Fruit fly (Drosophila melanogaster) whole organism, embryonic: Measurements from ENCODE around the gene Mkp3.

ENCODE experiments used
- Asciz ChIP-seq: fragments of 200-800 bp; sonication (Bioruptor generic); optimal IDR thresholded peaks from 2 replicates; lab custom pipeline; 2017; ENCODE audit warnings: missing biosample characterization, mild to moderate bottlenecking, missing genetic modification characterization, missing genetic modification reagents
- Atf6 ChIP-seq: fragments of 200-800 bp; sonication (Bioruptor generic); IDR thresholded peaks from 2 replicates; pipeline ENCODE4 v1.3.6; 2022; ENCODE audit warnings: missing biosample characterization, missing genetic modification characterization
- CG1024 ChIP-seq: fragments of 200-800 bp; sonication (Bioruptor generic); IDR thresholded peaks from 2 replicates; pipeline ENCODE4 v1.3.6; 2022; ENCODE audit warnings: missing biosample characterization, missing genetic modification characterization
- CG10959 ChIP-seq: fragments of 200-800 bp; sonication (Bioruptor generic); IDR thresholded peaks from 2 replicates; pipeline ENCODE4 v1.3.6; 2022; ENCODE audit warnings: missing biosample characterization, missing genetic modification characterization
- CG11504 ChIP-seq: fragments of 200-800 bp; sonication (Bioruptor generic); optimal IDR thresholded peaks from 3 replicates; lab custom pipeline; 2019; ENCODE audit warnings: missing biosample characterization, mild to moderate bottlenecking, missing genetic modification characterization, moderate library complexity
- CG12659 ChIP-seq: fragments of 200-800 bp; sonication (Bioruptor generic); optimal IDR thresholded peaks from 3 replicates; lab custom pipeline; 2017; ENCODE audit warnings: mild to moderate bottlenecking, missing biosample characterization, missing genetic modification reagents, missing genetic modification characterization
- CG2120 ChIP-seq: fragments of 200-800 bp; sonication (Bioruptor generic); optimal IDR thresholded peaks from 3 replicates; lab custom pipeline; 2016; ENCODE audit warnings: missing biosample characterization, missing genetic modification characterization
- CG2889 ChIP-seq: fragments of 200-800 bp; sonication (Bioruptor generic); IDR thresholded peaks from 3 replicates; pipeline ENCODE4 v1.3.6; 2022; ENCODE audit warnings: missing biosample characterization, missing genetic modification characterization
- CG30431 ChIP-seq: fragments of 200-800 bp; sonication (Bioruptor generic); optimal IDR thresholded peaks from 2 replicates; lab custom pipeline; 2017; ENCODE audit warnings: missing biosample characterization, missing genetic modification characterization
- CG3163 ChIP-seq: fragments of 200-800 bp; sonication (Bioruptor generic); optimal IDR thresholded peaks from 3 replicates; lab custom pipeline; 2016; ENCODE audit warnings: missing biosample characterization, missing genetic modification characterization
- CG5953 ChIP-seq: fragments of 200-800 bp; sonication (Bioruptor generic); IDR thresholded peaks from 2 replicates; pipeline ENCODE4 v1.3.6; 2022; ENCODE audit warnings: missing biosample characterization, missing genetic modification characterization
- CG7928 ChIP-seq: fragments of 200-800 bp; sonication (Bioruptor generic); optimal IDR thresholded peaks from 2 replicates; lab custom pipeline; 2017; ENCODE audit warnings: missing biosample characterization, mild to moderate bottlenecking, missing genetic modification characterization
- CG8359 ChIP-seq: fragments of 200-800 bp; sonication (Bioruptor generic); optimal IDR thresholded peaks from 2 replicates; lab custom pipeline; 2017; ENCODE audit warnings: missing biosample characterization, mild to moderate bottlenecking, missing genetic modification characterization, borderline replicate concordance
- CG9437 ChIP-seq: fragments of 200-800 bp; sonication (Bioruptor generic); optimal IDR thresholded peaks from 2 replicates; lab custom pipeline; 2018; ENCODE audit warnings: missing biosample characterization, mild to moderate bottlenecking, missing genetic modification characterization
- CoRest ChIP-seq: fragments of 200-800 bp; sonication (Bioruptor generic); optimal IDR thresholded peaks from 3 replicates; lab custom pipeline; 2018; ENCODE audit warnings: missing biosample characterization, mild to moderate bottlenecking, missing genetic modification characterization, moderate library complexity
- Dip2 ChIP-seq: fragments of 200-800 bp; sonication (Bioruptor generic); IDR thresholded peaks from 2 replicates; pipeline ENCODE4 v1.3.6; 2022; ENCODE audit warnings: missing biosample characterization, missing genetic modification characterization
- Drgx ChIP-seq: fragments of 200-800 bp; sonication (Bioruptor generic); IDR thresholded peaks from 2 replicates; pipeline ENCODE4 v1.3.6; 2022; ENCODE audit warnings: missing biosample characterization, missing genetic modification characterization
- Hr51 ChIP-seq, 2 experiments: fragments of 200-800 bp; sonication (Bioruptor generic); optimal IDR thresholded peaks; 2 replicates in 1 of 2; 3 replicates in 1 of 2; lab custom pipeline; 2016 to 2018; ENCODE audit warnings: missing biosample characterization in 2 of 2, missing genetic modification characterization in 2 of 2, mild to moderate bottlenecking in 1 of 2, moderate library complexity in 1 of 2
- Max ChIP-seq: fragments of 200-800 bp; sonication (Bioruptor generic); optimal IDR thresholded peaks from 2 replicates; lab custom pipeline; 2016; ENCODE audit warnings: missing biosample characterization, mild to moderate bottlenecking, missing genetic modification characterization
- Myb ChIP-seq: fragments of 200-800 bp; sonication (Bioruptor generic); optimal IDR thresholded peaks from 2 replicates; lab custom pipeline; 2016; ENCODE audit warnings: missing biosample characterization, missing genetic modification characterization
- Scr ChIP-seq: fragments of 200-800 bp; sonication (Bioruptor generic); IDR thresholded peaks from 2 replicates; pipeline ENCODE4 v1.3.6; 2022; ENCODE audit warnings: missing biosample characterization, missing genetic modification characterization; ENCODE audit not compliant: partially characterized antibody
- Side ChIP-seq: fragments of 200-800 bp; sonication (Bioruptor generic); optimal IDR thresholded peaks from 2 replicates; lab custom pipeline; 2016; ENCODE audit warnings: missing biosample characterization, missing genetic modification characterization
- Sin3A ChIP-seq: fragments of >200 bp; optimal IDR thresholded peaks from 2 replicates; lab custom pipeline; 2018
- TFAM ChIP-seq: fragments of 200-800 bp; sonication (Bioruptor generic); optimal IDR thresholded peaks from 2 replicates; lab custom pipeline; 2017; ENCODE audit warnings: missing biosample characterization, missing genetic modification characterization, inconsistent platforms
- YL-1 ChIP-seq: fragments of 200-800 bp; sonication (Bioruptor generic); optimal IDR thresholded peaks from 3 replicates; lab custom pipeline; 2017; ENCODE audit warnings: missing biosample characterization, mild to moderate bottlenecking, missing genetic modification characterization
- abd-A ChIP-seq: fragments of 200-800 bp; sonication (Bioruptor generic); optimal IDR thresholded peaks from 3 replicates; lab custom pipeline; 2019; ENCODE audit warnings: missing biosample characterization, mild to moderate bottlenecking, missing genetic modification characterization, moderate library complexity
- amos ChIP-seq: fragments of 200-800 bp; sonication (Bioruptor generic); IDR thresholded peaks from 2 replicates; pipeline ENCODE4 v1.3.6; 2022; ENCODE audit warnings: missing biosample characterization, missing genetic modification characterization; ENCODE audit not compliant: partially characterized antibody
- ato ChIP-seq: fragments of 200-800 bp; sonication (Bioruptor generic); IDR thresholded peaks from 2 replicates; pipeline ENCODE4 v1.3.6; 2022; ENCODE audit warnings: missing biosample characterization, missing genetic modification characterization; ENCODE audit not compliant: partially characterized antibody
- bigmax ChIP-seq: fragments of 200-800 bp; sonication (Bioruptor generic); optimal IDR thresholded peaks from 2 replicates; lab custom pipeline; 2018; ENCODE audit warnings: missing biosample characterization, mild to moderate bottlenecking, missing genetic modification characterization
- bowl ChIP-seq: fragments of 200-800 bp; sonication (Bioruptor generic); IDR thresholded peaks from 2 replicates; pipeline ENCODE4 v1.3.6; 2022; ENCODE audit warnings: missing biosample characterization, missing genetic modification characterization
- danr ChIP-seq: fragments of 200-800 bp; sonication (Bioruptor generic); IDR thresholded peaks from 2 replicates; pipeline ENCODE4 v1.3.6; 2022; ENCODE audit warnings: missing biosample characterization, missing genetic modification characterization
- dmrt11E ChIP-seq: fragments of 200-800 bp; sonication (Bioruptor generic); optimal IDR thresholded peaks from 3 replicates; lab custom pipeline; 2018; ENCODE audit warnings: missing biosample characterization, mild to moderate bottlenecking, missing genetic modification characterization, moderate library complexity
- dmrt99B ChIP-seq: fragments of 200-800 bp; sonication (Bioruptor generic); optimal IDR thresholded peaks from 2 replicates; lab custom pipeline; 2018; ENCODE audit warnings: missing biosample characterization, mild to moderate bottlenecking, missing genetic modification characterization, moderate library complexity
- emc ChIP-seq: fragments of 200-800 bp; sonication (Bioruptor generic); optimal IDR thresholded peaks from 2 replicates; lab custom pipeline; 2016; ENCODE audit warnings: missing biosample characterization, missing genetic modification characterization
- grau ChIP-seq: fragments of 200-800 bp; optimal IDR thresholded peaks from 3 replicates; lab custom pipeline; 2019; ENCODE audit warnings: missing biosample characterization, mild to moderate bottlenecking, missing genetic modification characterization, moderate library complexity
- mam ChIP-seq: fragments of 200-800 bp; sonication (Bioruptor generic); optimal IDR thresholded peaks from 3 replicates; lab custom pipeline; 2016; ENCODE audit warnings: missing biosample characterization, missing genetic modification characterization
- mld ChIP-seq: fragments of 200-800 bp; sonication (Bioruptor generic); IDR thresholded peaks from 3 replicates; pipeline ENCODE4 v1.3.6; 2022; ENCODE audit warnings: missing biosample characterization, missing genetic modification characterization; ENCODE audit not compliant: partially characterized antibody
- oc ChIP-seq: fragments of 200-800 bp; sonication (Bioruptor generic); optimal IDR thresholded peaks from 2 replicates; lab custom pipeline; 2018; ENCODE audit warnings: missing biosample characterization, mild to moderate bottlenecking, missing genetic modification characterization, moderate library complexity
- pan ChIP-seq, 4 experiments: fragments of >200 bp in 3 of 4; fragments of 200-800 bp in 1 of 4; sonication (Bioruptor generic) in 1 of 4; optimal IDR thresholded peaks in 3 of 4; IDR thresholded peaks in 1 of 4; 2 replicates each; pipeline versions ENCODE4 v1.3.6 to Lab custom; 2017 to 2022; ENCODE audit warnings: missing biosample characterization in 2 of 4, missing genetic modification characterization in 2 of 4, mixed read lengths in 1 of 4
- pho ChIP-seq: fragments of 200-800 bp; sonication (Bioruptor generic); optimal IDR thresholded peaks from 2 replicates; lab custom pipeline; 2016; ENCODE audit warnings: missing biosample characterization, missing genetic modification characterization
- row ChIP-seq: fragments of 200-800 bp; sonication (Bioruptor generic); IDR thresholded peaks from 3 replicates; pipeline ENCODE4 v1.3.6; 2022; ENCODE audit warnings: missing biosample characterization, missing genetic modification characterization
- run ChIP-seq: fragments of 200-800 bp; sonication (Bioruptor generic); optimal IDR thresholded peaks from 3 replicates; lab custom pipeline; 2018; ENCODE audit warnings: missing biosample characterization, mild to moderate bottlenecking, missing genetic modification characterization
- scrt ChIP-seq: fragments of 200-800 bp; sonication (Bioruptor generic); optimal IDR thresholded peaks from 2 replicates; lab custom pipeline; 2018; ENCODE audit warnings: missing biosample characterization, mild to moderate bottlenecking, missing genetic modification characterization, moderate library complexity
- sens-2 ChIP-seq: fragments of 200-800 bp; sonication (Bioruptor generic); IDR thresholded peaks from 2 replicates; pipeline ENCODE4 v1.3.6; 2022; ENCODE audit warnings: missing biosample characterization, missing genetic modification characterization
- sisA ChIP-seq: fragments of 200-800 bp; sonication (Bioruptor generic); IDR thresholded peaks from 2 replicates; pipeline ENCODE4 v1.3.6; 2022; ENCODE audit warnings: missing biosample characterization, missing genetic modification characterization
- sna ChIP-seq: fragments of 200-800 bp; sonication (Bioruptor generic); IDR thresholded peaks from 2 replicates; pipeline ENCODE4 v1.3.6; 2022; ENCODE audit warnings: missing biosample characterization, missing genetic modification characterization; ENCODE audit not compliant: partially characterized antibody
- tx ChIP-seq: fragments of 200-800 bp; sonication (Bioruptor generic); optimal IDR thresholded peaks from 2 replicates; lab custom pipeline; 2016; ENCODE audit warnings: missing biosample characterization, missing genetic modification characterization
- yki ChIP-seq: fragments of >200 bp; optimal IDR thresholded peaks from 3 replicates; lab custom pipeline; 2018

Mkp3 gene

dm6 chr3L:19062472-19063409 is 23.5 kb downstream of the Mkp3 start, which contains the start of the genes Ugt316A1 and Sfxn2 (continued):
- TF ChIP-seq tx (GFP tag; lab: Kevin White, UChicago) (no peak), Hr51 (GFP tag; optimal IDR thresholded peaks at IDR 0.05; lab: Kevin White, UChicago) (peak in 1 of 2 experiments; percentile 28), CG9437 (no peak), TFAM (no peak), emc (no peak), CG5953 (GFP tag; lab: Robert Waterston, UW) (no peak), sna (no peak), CG11504 (tag; lab: Kevin White, UChicago) (peak; percentile 66), CG12659 (peak; percentile 66), CG3163 (peak; percentile 4), sisA (GFP tag; lab: Robert Waterston, UW) (peak; percentile 38), Side (no peak), bowl (GFP tag; lab: Robert Waterston, UW) (no peak), CG1024 (GFP tag; lab: Robert Waterston, UW) (no peak), pho (GFP tag; lab: Kevin White, UChicago) (peak; percentile 71), ato (no peak), Scr (GFP tag; lab: Robert Waterston, UW) (0 out of 2 replicates have a peak, but pooled peaks have one; percentile 19), sens-2 (no peak), Drgx (0 out of 2 replicates have a peak, but pooled peaks have one; percentile 25), Sin3A (lab: Kevin White, UChicago) (peak; percentile 97), dmrt99B (no peak), mld (no peak), CoRest (tag; lab: Kevin White, UChicago) (peak; percentile 64), mam (GFP tag; lab: Kevin White, UChicago) (peak; percentile 49), danr (GFP tag; lab: Robert Waterston, UW) (no peak), Max (peak; percentile 68), CG2889 (GFP tag; lab: Robert Waterston, UW) (no peak), bigmax (no peak), run (tag; lab: Kevin White, UChicago) (no peak), CG8359 (GFP tag; lab: Kevin White, UChicago) (no peak), yki (peak; percentile 65), Atf6 (GFP tag; lab: Robert Waterston, UW) (no peak), abd-A (tag; lab: Kevin White, UChicago) (no peak), Myb (GFP tag; lab: Kevin White, UChicago) (peak; percentile 35), amos (peak; percentile 45; the same call in 1 of the 2 replicates), row (GFP tag; lab: Robert Waterston, UW) (peak; percentile 87), CG10959 (GFP tag; lab: Robert Waterston, UW) (0 out of 2 replicates have a peak, but pooled peaks have one; percentile 31), YL-1 (GFP tag; lab: Kevin White, UChicago) (peak; percentile 51), grau (peak; percentile 42), pan (optimal IDR thresholded peaks at IDR 0.05; lab: Kevin White, UChicago) (no peak), pan (GFP tag; optimal IDR thresholded peaks at IDR 0.05 in 1 of 2, IDR thresholded peaks at IDR 0.05 in 1 of 2) (peak in 1 of 2 experiments; percentile 50), CG30431 (GFP tag; lab: Kevin White, UChicago) (peak; percentile 25), oc (tag; lab: Kevin White, UChicago) (peak; percentile 42), CG2120 (peak; percentile 76), Dip2 (GFP tag; lab: Robert Waterston, UW) (no peak), scrt (GFP tag; lab: Kevin White, UChicago) (peak; percentile 55), Asciz (GFP tag; lab: Kevin White, UChicago) (no peak), CG7928 (GFP tag; lab: Kevin White, UChicago) (no peak), dmrt11E (tag; lab: Kevin White, UChicago) (peak; percentile 45)
